Worm (Caenorhabditis elegans) whole organism, L3 larva: Measurements from ENCODE around the gene C39B5.5.

Experiments
- R02D3.7 ChIP-seq: fragments of 150-350 bp; optimal IDR thresholded peaks from 2 replicates; lab custom pipeline; 2014; ENCODE audit warnings: missing biosample characterization, missing genetic modification characterization
- ZK546.5 ChIP-seq: sonication (generic microtip); optimal IDR thresholded peaks from 2 replicates; lab custom pipeline; 2017; ENCODE audit warnings: missing biosample characterization, missing genetic modification characterization
- ama-1 ChIP-seq: fragments of 150-350 bp; optimal IDR thresholded peaks from 2 replicates; lab custom pipeline; 2018
- ceh-16 ChIP-seq: sonication (generic microtip); optimal IDR thresholded peaks from 2 replicates; lab custom pipeline; 2017; ENCODE audit warnings: missing biosample characterization, missing genetic modification characterization
- ceh-28 ChIP-seq: fragments of 150-350 bp; optimal IDR thresholded peaks from 2 replicates; lab custom pipeline; 2014; ENCODE audit warnings: missing biosample characterization, missing genetic modification reagents, missing genetic modification characterization
- ceh-9 ChIP-seq: sonication (generic microtip); optimal IDR thresholded peaks from 2 replicates; lab custom pipeline; 2018; ENCODE audit warnings: missing biosample characterization, missing genetic modification characterization
- elt-1 ChIP-seq: fragments of 150-350 bp; optimal IDR thresholded peaks from 2 replicates; lab custom pipeline; 2014; ENCODE audit warnings: missing biosample characterization, missing genetic modification characterization
- elt-3 ChIP-seq, 3 experiments: fragments of 150-350 bp in 1 of 3; sonication (generic microtip) in 2 of 3; optimal IDR thresholded peaks; 2 replicates in 2 of 3; 4 replicates in 1 of 3; lab custom pipeline; 2014 to 2017; ENCODE audit warnings: missing biosample characterization in 3 of 3, missing genetic modification characterization in 3 of 3
- eor-1 ChIP-seq, 2 experiments: fragments of 150-350 bp; optimal IDR thresholded peaks; 2 replicates each; lab custom pipeline; 2014 to 2018; ENCODE audit warnings: missing biosample characterization in 2 of 2, missing genetic modification characterization in 2 of 2
- fkh-10 ChIP-seq: sonication (generic microtip); optimal IDR thresholded peaks from 2 replicates; lab custom pipeline; 2017; ENCODE audit warnings: missing biosample characterization, missing genetic modification reagents, missing genetic modification characterization
- fkh-2 ChIP-seq: fragments of 150-350 bp; optimal IDR thresholded peaks from 2 replicates; lab custom pipeline; 2014; ENCODE audit warnings: missing biosample characterization, missing genetic modification reagents, missing genetic modification characterization
- hmg-11 ChIP-seq: sonication (generic microtip); optimal IDR thresholded peaks from 2 replicates; lab custom pipeline; 2016; ENCODE audit warnings: missing genetic modification characterization, missing compliant biosample characterization
- jun-1 ChIP-seq: fragments of 150-350 bp; optimal IDR thresholded peaks from 2 replicates; lab custom pipeline; 2014; ENCODE audit warnings: missing biosample characterization, missing genetic modification reagents, missing genetic modification characterization
- lin-15B ChIP-seq: fragments of 150-350 bp; optimal IDR thresholded peaks from 2 replicates; lab custom pipeline; 2014; ENCODE audit warnings: missing biosample characterization, missing genetic modification characterization
- lin-39 ChIP-seq: fragments of 150-350 bp; optimal IDR thresholded peaks from 2 replicates; lab custom pipeline; 2018; ENCODE audit warnings: missing biosample characterization, missing genetic modification reagents, missing genetic modification characterization
- lsy-12 ChIP-seq: sonication (generic microtip); optimal IDR thresholded peaks from 2 replicates; lab custom pipeline; 2016; ENCODE audit warnings: mild to moderate bottlenecking, missing genetic modification characterization, missing compliant biosample characterization
- mml-1 ChIP-seq: fragments of 150-350 bp; sonication (generic microtip); optimal IDR thresholded peaks from 3 replicates; lab custom pipeline; 2014; ENCODE audit warnings: missing biosample characterization, missing genetic modification characterization
- nfya-1 ChIP-seq: sonication (generic microtip); optimal IDR thresholded peaks from 2 replicates; lab custom pipeline; 2017; ENCODE audit warnings: missing genetic modification characterization, mild to moderate bottlenecking, missing compliant biosample characterization, antibody characterized with exemption, moderate library complexity; ENCODE audit not compliant: insufficient read depth
- nhr-12 ChIP-seq: fragments of 150-350 bp; optimal IDR thresholded peaks from 2 replicates; lab custom pipeline; 2014; ENCODE audit warnings: missing biosample characterization, missing genetic modification characterization
- nhr-23 ChIP-seq: fragments of 150-350 bp; optimal IDR thresholded peaks from 2 replicates; lab custom pipeline; 2014; ENCODE audit warnings: missing biosample characterization, missing genetic modification reagents, missing genetic modification characterization
- nhr-237 ChIP-seq: fragments of 150-350 bp; optimal IDR thresholded peaks from 2 replicates; lab custom pipeline; 2014; ENCODE audit warnings: missing biosample characterization, missing genetic modification characterization
- nhr-25 ChIP-seq: sonication (generic microtip); optimal IDR thresholded peaks from 2 replicates; lab custom pipeline; 2017; ENCODE audit warnings: missing biosample characterization, missing genetic modification characterization
- nhr-28 ChIP-seq: fragments of 150-350 bp; optimal IDR thresholded peaks from 2 replicates; lab custom pipeline; 2014; ENCODE audit warnings: missing biosample characterization, missing genetic modification characterization
- nhr-43 ChIP-seq: sonication (generic microtip); optimal IDR thresholded peaks from 2 replicates; lab custom pipeline; 2016; ENCODE audit warnings: mild to moderate bottlenecking, missing genetic modification characterization, missing compliant biosample characterization; ENCODE audit not compliant: poor library complexity, severe bottlenecking
- nhr-77 ChIP-seq: fragments of 150-350 bp; optimal IDR thresholded peaks from 2 replicates; lab custom pipeline; 2014; ENCODE audit warnings: missing biosample characterization, missing genetic modification characterization
- pha-4 ChIP-seq: fragments of 150-350 bp; optimal IDR thresholded peaks from 2 replicates; lab custom pipeline; 2014; ENCODE audit warnings: missing biosample characterization, missing genetic modification reagents, missing genetic modification characterization
- pqm-1 ChIP-seq: fragments of 150-350 bp; optimal IDR thresholded peaks from 2 replicates; lab custom pipeline; 2017; ENCODE audit warnings: missing biosample characterization, missing genetic modification characterization, inconsistent platforms
- snpc-4 ChIP-seq: fragments of 150-350 bp; optimal IDR thresholded peaks from 2 replicates; lab custom pipeline; 2014; ENCODE audit warnings: missing biosample characterization, missing genetic modification characterization
- tbx-2 ChIP-seq: sonication (generic microtip); optimal IDR thresholded peaks from 2 replicates; lab custom pipeline; 2016; ENCODE audit warnings: mild to moderate bottlenecking, missing genetic modification characterization, missing compliant biosample characterization
- unc-39 ChIP-seq: sonication (generic microtip); optimal IDR thresholded peaks from 4 replicates; lab custom pipeline; 2017; ENCODE audit warnings: missing biosample characterization, missing genetic modification characterization
- zag-1 ChIP-seq: fragments of 150-350 bp; optimal IDR thresholded peaks from 2 replicates; lab custom pipeline; 2014; ENCODE audit warnings: missing biosample characterization, missing genetic modification characterization
- ztf-11 ChIP-seq: fragments of 150-350 bp; optimal IDR thresholded peaks from 2 replicates; lab custom pipeline; 2014; ENCODE audit warnings: missing biosample characterization, missing genetic modification characterization
- ztf-4 ChIP-seq: fragments of 150-350 bp; optimal IDR thresholded peaks from 2 replicates; lab custom pipeline; 2014; ENCODE audit warnings: missing biosample characterization, missing genetic modification characterization

The C39B5.5 gene

ce11 chrIII:2219408-2219807 is 11.4 kb downstream of the C39B5.5 start, which contains the start of gene fbxa-12:
fbxa-12 (plus strand) TSS chrIII:2219708.
- TF ChIP-seq fkh-10 (no peak), ama-1 (no peak), nhr-28 (no peak), R02D3.7 (tag; lab: Kevin White, UChicago) (no peak), tbx-2 (no peak), fkh-2 (no peak)

ce11 chrIII:2223932-2224331 is 16.0 kb downstream of the C39B5.5 start, which contains the start of gene srd-65:
srd-65 (minus strand) TSS chrIII:2224032.
- TF ChIP-seq lin-39 (tag; lab: Kevin White, UChicago) (no peak), jun-1 (tag; lab: Kevin White, UChicago) (no peak), nhr-12 (tag; lab: Kevin White, UChicago) (no peak), lin-15B (tag; lab: Kevin White, UChicago) (no peak), hmg-11 (tag; lab: Kevin White, UChicago) (no peak), nhr-43 (no peak), fkh-2 (no peak), R02D3.7 (tag; lab: Kevin White, UChicago) (no peak), nhr-23 (tag; lab: Kevin White, UChicago) (no peak), mml-1 (no peak), ZK546.5 (tag; lab: Kevin White, UChicago) (no peak), ceh-28 (tag; lab: Kevin White, UChicago) (no peak), nhr-77 (tag; lab: Kevin White, UChicago) (no peak), pha-4 (no peak)

ce11 chrIII:2224478-2224877 is 16.5 kb downstream of the C39B5.5 start, which contains the start of gene fbxa-38:
fbxa-38 (plus strand) TSS chrIII:2224672.
- TF ChIP-seq ama-1 (no peak), nfya-1 (tag; lab: Kevin White, UChicago) (no peak), lsy-12 (tag; lab: Kevin White, UChicago) (no peak), zag-1 (tag; lab: Kevin White, UChicago) (no peak), nhr-23 (tag; lab: Kevin White, UChicago) (no peak)
- TF ChIP-seq, all 47 proteins: peak for 0

- TF ChIP-seq nhr-23 (tag; lab: Kevin White, UChicago) (no peak), zag-1 (tag; lab: Kevin White, UChicago) (no peak), R02D3.7 (tag; lab: Kevin White, UChicago) (no peak), elt-1 (tag; lab: Kevin White, UChicago) (no peak)
Measured at ce11 chrIII:2227407-2227806, 19.4 kb downstream of the C39B5.5 start, which contains the start of gene fbxa-62. fbxa-62 (plus strand) TSS chrIII:2227707.

- TF ChIP-seq nhr-12 (tag; lab: Kevin White, UChicago) (no peak), ceh-16 (no peak), nhr-77 (tag; lab: Kevin White, UChicago) (no peak)
Measured at ce11 chrIII:2232360-2232759, 24.4 kb downstream of the C39B5.5 start, which contains the start of gene fbxa-47. fbxa-47 (minus strand) TSS chrIII:2232460.

ce11 chrIII:2233399-2233798 is 25.4 kb downstream of the C39B5.5 start:
- TF ChIP-seq pha-4, result peak; percentile 61
- no peak for TF ChIP-seq unc-39
- no peak for TF ChIP-seq nhr-25 (tag; lab: Kevin White, UChicago)
- no peak for TF ChIP-seq snpc-4 (tag; lab: Kevin White, UChicago)
- no peak for TF ChIP-seq R02D3.7 (tag; lab: Kevin White, UChicago)

ce11 chrIII:2234192-2234934 is 26.4 kb downstream of the C39B5.5 start, which contains the start of gene C39B5.2:
C39B5.2 (plus strand) TSS chrIII:2234884.
- TF ChIP-seq mml-1 (no peak), ztf-4 (no peak), elt-3 (tag; optimal IDR thresholded peaks at IDR 0.05; lab: Kevin White, UChicago) (no peak), ceh-9 (tag; lab: Kevin White, UChicago) (no peak), ztf-11 (tag; lab: Kevin White, UChicago) (no peak), nhr-237 (tag; lab: Kevin White, UChicago) (no peak), jun-1 (tag; lab: Kevin White, UChicago) (no peak), nhr-25 (tag; lab: Kevin White, UChicago) (no peak), nhr-28 (no peak), pqm-1 (tag; lab: Kevin White, UChicago) (no peak), eor-1 (tag; optimal IDR thresholded peaks at IDR 0.05; lab: Kevin White, UChicago) (no peak)
- TF ChIP-seq, all 47 proteins: peak for 0
